Fruit fly (Drosophila melanogaster) whole organism, pupa: ENCODE data around the gene CG8861.

Experiments used
- CG10348 ChIP-seq: fragments of 200-800 bp; sonication (Bioruptor generic); IDR thresholded peaks from 2 replicates; pipeline ENCODE4 v1.3.6; 2022; ENCODE audit warnings: missing biosample characterization, missing genetic modification characterization
- CG14655 ChIP-seq: fragments of 200-800 bp; sonication (Bioruptor generic); optimal IDR thresholded peaks from 3 replicates; lab custom pipeline; 2017; ENCODE audit warnings: mild to moderate bottlenecking, missing biosample characterization, missing genetic modification reagents, missing genetic modification characterization
- CG32121 ChIP-seq: fragments of 200-800 bp; sonication (Bioruptor generic); IDR thresholded peaks from 2 replicates; pipeline ENCODE4 v1.3.6; 2022; ENCODE audit warnings: missing biosample characterization, missing genetic modification characterization
- CG34367 ChIP-seq: fragments of 200-800 bp; sonication (Bioruptor generic); optimal IDR thresholded peaks from 2 replicates; lab custom pipeline; 2018; ENCODE audit warnings: missing biosample characterization, mild to moderate bottlenecking, missing genetic modification characterization
- CG4496 ChIP-seq: fragments of 200-800 bp; sonication (Bioruptor generic); IDR thresholded peaks from 3 replicates; pipeline ENCODE4 v1.3.6; 2022; ENCODE audit warnings: missing biosample characterization, missing genetic modification characterization
- CG8301 ChIP-seq: fragments of 200-800 bp; sonication (Bioruptor generic); optimal IDR thresholded peaks from 2 replicates; lab custom pipeline; 2018; ENCODE audit warnings: missing biosample characterization, mild to moderate bottlenecking, missing genetic modification characterization
- CG9948 ChIP-seq: fragments of 200-800 bp; sonication (Bioruptor generic); optimal IDR thresholded peaks from 2 replicates; lab custom pipeline; 2018; ENCODE audit warnings: missing biosample characterization, mild to moderate bottlenecking, missing genetic modification characterization, moderate library complexity
- D1 ChIP-seq: fragments of 200-800 bp; sonication (Bioruptor generic); optimal IDR thresholded peaks from 2 replicates; lab custom pipeline; 2018; ENCODE audit warnings: missing biosample characterization, mild to moderate bottlenecking, missing genetic modification characterization, moderate library complexity
- EcR ChIP-seq: fragments of 200-800 bp; sonication (Bioruptor generic); optimal IDR thresholded peaks from 3 replicates; lab custom pipeline; 2019; ENCODE audit warnings: missing biosample characterization, missing genetic modification characterization, mild to moderate bottlenecking, moderate library complexity, missing genetic modification reagents
- Ets98B ChIP-seq: fragments of 200-800 bp; sonication (Bioruptor generic); IDR thresholded peaks from 2 replicates; pipeline ENCODE4 v1.3.6; 2022; ENCODE audit warnings: missing biosample characterization, missing genetic modification characterization
- Pif1A ChIP-seq: fragments of 200-800 bp; sonication (Bioruptor generic); optimal IDR thresholded peaks from 3 replicates; lab custom pipeline; 2016; ENCODE audit warnings: missing biosample characterization, missing genetic modification characterization
- Pif1B ChIP-seq: fragments of 200-800 bp; sonication (Bioruptor generic); optimal IDR thresholded peaks from 3 replicates; lab custom pipeline; 2016; ENCODE audit warnings: missing biosample characterization, missing genetic modification characterization
- fd96Ca ChIP-seq: fragments of 200-800 bp; sonication (Bioruptor generic); IDR thresholded peaks from 3 replicates; pipeline ENCODE4 v1.3.6; 2022; ENCODE audit warnings: missing biosample characterization, missing genetic modification characterization

dm6 chr3R:9249736-9250044 lies 78.6 kb downstream of the CG8861 start:
- TF ChIP-seq CG34367 (no peak), CG9948 (tag; lab: Kevin White, UChicago) (no peak), Pif1A (no peak), Pif1B (GFP tag; lab: Kevin White, UChicago) (no peak), CG4496 (GFP tag; lab: Robert Waterston, UW) (no peak), EcR (GFP tag; lab: Kevin White, UChicago) (no peak), fd96Ca (GFP tag; lab: Robert Waterston, UW) (no peak), CG32121 (GFP tag; lab: Robert Waterston, UW) (no peak), Ets98B (GFP tag; lab: Robert Waterston, UW) (no peak), D1 (tag; lab: Kevin White, UChicago) (no peak), CG10348 (GFP tag; lab: Robert Waterston, UW) (no peak), CG8301 (tag; lab: Kevin White, UChicago) (no peak), CG14655 (GFP tag; lab: Kevin White, UChicago) (no peak)
